Worm (Caenorhabditis elegans): ENCODE data around the gene F31F4.11.
A peak's percentile ranks its signal among the peaks of the same experiment; 100 is the strongest.

Gene F31F4.11

ce11 chrV:646129-646528 lies 18.1 kb downstream of the F31F4.11 start, which contains the start of gene F48G7.12:
Gene F48G7.12 (minus strand): TSS chrV:646229.
- TF ChIP-seq mls-2 (tag; optimal IDR thresholded peaks at IDR 0.05): no peak
- no peak for TF ChIP-seq nhr-76 (tag; optimal IDR thresholded peaks at IDR 0.05)
- no peak for TF ChIP-seq unc-39 (tag; optimal IDR thresholded peaks at IDR 0.05)
- no peak for TF ChIP-seq sptf-1 (tag; optimal IDR thresholded peaks at IDR 0.05)

DNA sequence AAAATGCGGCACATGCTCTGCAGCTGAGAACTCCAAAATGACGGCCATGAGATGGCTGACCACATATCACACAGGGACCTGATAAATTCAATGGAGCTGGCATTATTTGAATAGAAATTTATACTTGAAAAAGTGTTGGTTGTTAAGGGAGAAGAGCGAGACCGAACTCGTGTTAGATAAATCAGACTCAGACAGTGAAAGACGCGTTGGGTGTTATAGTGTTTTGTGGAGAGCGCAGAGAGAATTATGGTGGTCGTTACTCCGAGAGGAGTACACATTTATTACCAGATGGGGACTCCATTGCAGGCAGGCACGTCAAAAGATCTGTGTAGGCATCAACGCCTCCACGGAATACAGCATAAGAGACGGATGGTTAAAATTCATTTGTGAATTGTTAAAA lies 21.5 kb downstream of the F31F4.11 start, which contains the start of gene nhr-190:
Gene nhr-190 (minus strand): TSS at position 175 of the 400 bp plus-strand sequence.
- TF ChIP-seq ham-2 (GFP tag; optimal IDR thresholded peaks at IDR 0.05) (no peak), flh-1 (GFP tag; optimal IDR thresholded peaks at IDR 0.05) (no peak), ces-1 (GFP tag; optimal IDR thresholded peaks at IDR 0.05) (peak; percentile 41), mab-5 (tag; optimal IDR thresholded peaks at IDR 0.05) (no peak), drap-1 (GFP tag; optimal IDR thresholded peaks at IDR 0.05) (no peak), nhr-12 (tag; optimal IDR thresholded peaks at IDR 0.05) (no peak), hlh-1 (tag; optimal IDR thresholded peaks at IDR 0.05) (no peak), elt-1 (tag; optimal IDR thresholded peaks at IDR 0.05; ENCODE audit: borderline replicate concordance, insufficient read depth) (no peak), unc-120 (tag; optimal IDR thresholded peaks at IDR 0.05; ENCODE audit: poor library complexity, severe bottlenecking) (peak; percentile 22), blmp-1 (tag; optimal IDR thresholded peaks at IDR 0.05) (no peak), mls-2 (tag; optimal IDR thresholded peaks at IDR 0.05) (no peak)

ce11 chrV:638328-638727 lies 25.9 kb downstream of the F31F4.11 start, which contains the start of gene srj-37:
Gene srj-37 (plus strand): TSS chrV:638628.
- TF ChIP-seq nhr-76 (tag; optimal IDR thresholded peaks at IDR 0.05) (no peak), ceh-39 (tag; optimal IDR thresholded peaks at IDR 0.05) (no peak), ztf-11 (tag; optimal IDR thresholded peaks at IDR 0.05) (no peak), hlh-1 (tag; optimal IDR thresholded peaks at IDR 0.05) (no peak), lin-13 (tag; optimal IDR thresholded peaks at IDR 0.05) (no peak), ham-2 (GFP tag; optimal IDR thresholded peaks at IDR 0.05) (no peak)

ce11 chrV:636281-636680 lies 28.0 kb downstream of the F31F4.11 start, which contains the start of gene pals-31:
Gene pals-31 (plus strand): TSS chrV:636581.
- TF ChIP-seq snpc-4 (tag; optimal IDR thresholded peaks at IDR 0.05): no peak
- TF ChIP-seq sptf-1 (tag; optimal IDR thresholded peaks at IDR 0.05): no peak
- TF ChIP-seq ceh-39 (tag; optimal IDR thresholded peaks at IDR 0.05): no peak
- TF ChIP-seq unc-120 (tag; optimal IDR thresholded peaks at IDR 0.05; ENCODE audit: poor library complexity, severe bottlenecking): no peak
- no peak for TF ChIP-seq ces-1 (GFP tag; optimal IDR thresholded peaks at IDR 0.05)
- no peak for TF ChIP-seq hlh-1 (tag; optimal IDR thresholded peaks at IDR 0.05)
- TF ChIP-seq elt-3 (tag; optimal IDR thresholded peaks at IDR 0.05): no peak
- no peak for TF ChIP-seq pha-4 (tag; optimal IDR thresholded peaks at IDR 0.05)

ce11 chrV:635630-636029 lies 28.6 kb downstream of the F31F4.11 start:
- TF ChIP-seq sptf-1 (tag; optimal IDR thresholded peaks at IDR 0.05) (no peak), nhr-237 (tag; optimal IDR thresholded peaks at IDR 0.05) (no peak), unc-62 (GFP tag; optimal IDR thresholded peaks at IDR 0.05) (no peak)

DNA sequence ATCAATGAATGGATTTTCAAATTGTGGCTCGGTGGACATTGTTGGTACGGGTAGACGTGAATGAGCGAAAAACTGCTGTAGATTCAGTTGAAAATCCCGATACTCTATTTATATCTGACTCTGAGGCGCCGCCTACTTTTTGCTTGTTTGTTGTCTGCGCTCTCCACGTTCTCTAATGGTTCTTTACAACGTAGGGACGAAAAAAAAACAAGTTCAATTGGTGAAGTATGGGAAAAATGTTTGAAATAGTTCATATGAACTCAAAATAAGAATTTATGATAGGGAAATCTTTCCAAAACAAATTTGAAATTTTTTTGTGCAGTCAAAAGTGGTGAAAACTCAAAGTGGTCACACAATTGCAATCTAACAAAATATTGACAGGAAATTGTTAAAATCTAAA lies 29.4 kb downstream of the F31F4.11 start, which contains the start of gene F48G7.10:
Gene F48G7.10 (minus strand): TSS at position 101 of the 400 bp plus-strand sequence.
- TF ChIP-seq ztf-11 (tag; optimal IDR thresholded peaks at IDR 0.05): no peak
- TF ChIP-seq elt-3 (tag; optimal IDR thresholded peaks at IDR 0.05): no peak
- no peak for TF ChIP-seq sem-2 (GFP tag; optimal IDR thresholded peaks at IDR 0.05)
- TF ChIP-seq zip-8 (tag; optimal IDR thresholded peaks at IDR 0.05): no peak
- TF ChIP-seq nhr-28 (tag; optimal IDR thresholded peaks at IDR 0.05): no peak
- TF ChIP-seq tbx-8 (GFP tag; optimal IDR thresholded peaks at IDR 0.05): no peak
- TF ChIP-seq ham-2 (GFP tag; optimal IDR thresholded peaks at IDR 0.05): no peak
- TF ChIP-seq mls-2 (tag; optimal IDR thresholded peaks at IDR 0.05): no peak

ce11 chrV:631832-632231 lies 32.4 kb downstream of the F31F4.11 start:
- TF ChIP-seq flh-1 (GFP tag; optimal IDR thresholded peaks at IDR 0.05) (no peak), tbx-8 (GFP tag; optimal IDR thresholded peaks at IDR 0.05) (no peak), ceh-83 (GFP tag; optimal IDR thresholded peaks at IDR 0.05) (no peak), zip-8 (tag; optimal IDR thresholded peaks at IDR 0.05) (no peak), blmp-1 (tag; optimal IDR thresholded peaks at IDR 0.05) (no peak)
